Fruit fly (Drosophila melanogaster) whole organism, embryonic: ENCODE results near the gene Rtnl1.

ENCODE experiments used
- CG42726 ChIP-seq: fragments of 200-800 bp; sonication (Bioruptor generic); IDR thresholded peaks from 2 replicates; pipeline ENCODE4 v1.3.6; 2022; ENCODE audit warnings: missing biosample characterization, missing genetic modification characterization; ENCODE audit not compliant: partially characterized antibody
- sqz ChIP-seq: fragments of 200-800 bp; sonication (Bioruptor generic); optimal IDR thresholded peaks from 3 replicates; lab custom pipeline; 2018; ENCODE audit warnings: missing biosample characterization, mild to moderate bottlenecking, missing genetic modification characterization

- no peak for TF ChIP-seq CG42726 (GFP tag; lab: Robert Waterston, UW)
- no peak for TF ChIP-seq sqz (GFP tag; lab: Kevin White, UChicago)
These were observed 21.0 kb upstream of the Rtnl1 start for dm6 chr2L:5030535-5030934.
